Worm (Caenorhabditis elegans): ENCODE results near the gene str-187.
"Not testable (repeated sequence)": the region's sequence is repeated elsewhere in the genome, so short reads cannot be mapped to it uniquely, and the experiment has no call there.

The str-187 gene

ce11 chrIV:17294489-17294888 lies 29.1 kb downstream of the str-187 start, which contains the start of gene T28F3.5:
Gene T28F3.5 (plus strand): TSS chrIV:17294789.
- TF ChIP-seq elt-1 (tag; optimal IDR thresholded peaks at IDR 0.05; ENCODE audit: borderline replicate concordance, insufficient read depth) (no peak), nhr-28 (tag; optimal IDR thresholded peaks at IDR 0.05) (no peak), ces-1 (GFP tag; optimal IDR thresholded peaks at IDR 0.05) (no peak), snpc-4 (tag; optimal IDR thresholded peaks at IDR 0.05) (no peak), ham-2 (GFP tag; optimal IDR thresholded peaks at IDR 0.05) (no peak), nhr-76 (tag; optimal IDR thresholded peaks at IDR 0.05) (no peak), mep-1 (tag; optimal IDR thresholded peaks at IDR 0.05) (no peak), nhr-12 (tag; optimal IDR thresholded peaks at IDR 0.05) (no peak), sptf-1 (tag; optimal IDR thresholded peaks at IDR 0.05) (no peak)

ce11 chrIV:17301933-17302332 lies 36.6 kb downstream of the str-187 start, which contains the start of gene ifta-2:
Gene ifta-2 (minus strand): TSS chrIV:17302033.
- TF ChIP-seq ham-2 (GFP tag; optimal IDR thresholded peaks at IDR 0.05): no peak
- TF ChIP-seq unc-62 (GFP tag; optimal IDR thresholded peaks at IDR 0.05): no peak
- no peak for TF ChIP-seq blmp-1 (tag; optimal IDR thresholded peaks at IDR 0.05)
- TF ChIP-seq sem-2 (GFP tag; optimal IDR thresholded peaks at IDR 0.05): no peak
- no peak for TF ChIP-seq drap-1 (GFP tag; optimal IDR thresholded peaks at IDR 0.05)
- no peak for TF ChIP-seq lin-32 (GFP tag; optimal IDR thresholded peaks at IDR 0.05)
- no peak for TF ChIP-seq pha-4 (tag; optimal IDR thresholded peaks at IDR 0.05)
- no peak for TF ChIP-seq nhr-76 (tag; optimal IDR thresholded peaks at IDR 0.05)
- TF ChIP-seq nhr-237 (tag; optimal IDR thresholded peaks at IDR 0.05): no peak
- no peak for TF ChIP-seq hlh-1 (tag; optimal IDR thresholded peaks at IDR 0.05)
- TF ChIP-seq unc-39 (tag; optimal IDR thresholded peaks at IDR 0.05): no peak
- TF ChIP-seq cnd-1 (tag; optimal IDR thresholded peaks at IDR 0.05): no peak
- TF ChIP-seq ceh-83 (GFP tag; optimal IDR thresholded peaks at IDR 0.05): no peak
- TF ChIP-seq zip-8 (tag; optimal IDR thresholded peaks at IDR 0.05): no peak
- TF ChIP-seq elt-3 (tag; optimal IDR thresholded peaks at IDR 0.05): no peak
- TF ChIP-seq nhr-28 (tag; optimal IDR thresholded peaks at IDR 0.05): no peak

ce11 chrIV:17307223-17307622 lies 41.8 kb downstream of the str-187 start, which contains the start of gene T28F3.8:
Gene T28F3.8 (minus strand): TSS chrIV:17307323.
- not testable (repeated sequence) for TF ChIP-seq unc-39, mep-1, blmp-1 (tag; optimal IDR thresholded peaks at IDR 0.05)

DNA sequence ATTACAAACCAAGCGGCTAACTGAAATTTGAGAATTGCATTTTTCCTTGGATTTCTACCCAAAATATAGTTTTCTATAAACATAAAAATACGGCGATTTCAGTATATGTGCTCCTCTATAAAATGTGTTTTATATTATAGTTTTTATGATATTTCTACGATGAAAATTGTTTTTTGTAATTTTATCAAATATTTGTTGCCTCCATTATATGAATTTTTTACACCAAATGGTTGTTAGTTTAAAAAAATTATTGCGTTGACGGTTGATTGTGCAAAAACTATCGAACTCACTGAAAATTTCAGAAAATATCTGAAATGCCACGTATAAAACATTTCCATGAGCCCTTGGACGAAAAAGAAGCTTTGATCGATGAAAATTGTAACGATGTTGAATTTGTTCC lies 42.8 kb downstream of the str-187 start, which contains the start of gene T28F3.9:
T28F3.9 (plus strand) TSS at position 301 of the 400 bp plus-strand sequence.
- TF ChIP-seq ceh-39 (tag; optimal IDR thresholded peaks at IDR 0.05) (no peak), ceh-43 (GFP tag; optimal IDR thresholded peaks at IDR 0.05) (no peak), mls-2 (tag; optimal IDR thresholded peaks at IDR 0.05) (no peak), mab-5 (tag; optimal IDR thresholded peaks at IDR 0.05) (no peak)

- TF ChIP-seq elt-1 (tag; optimal IDR thresholded peaks at IDR 0.05; ENCODE audit: borderline replicate concordance, insufficient read depth): no peak
- TF ChIP-seq sem-2 (GFP tag; optimal IDR thresholded peaks at IDR 0.05): no peak
- TF ChIP-seq lsy-2 (tag; optimal IDR thresholded peaks at IDR 0.05): no peak
- no peak for TF ChIP-seq ceh-83 (GFP tag; optimal IDR thresholded peaks at IDR 0.05)
- no peak for TF ChIP-seq hlh-1 (tag; optimal IDR thresholded peaks at IDR 0.05)
- TF ChIP-seq ces-1 (GFP tag; optimal IDR thresholded peaks at IDR 0.05): no peak
- no peak for TF ChIP-seq mab-5 (tag; optimal IDR thresholded peaks at IDR 0.05)
- no peak for TF ChIP-seq elt-3 (tag; optimal IDR thresholded peaks at IDR 0.05)
- TF ChIP-seq nhr-237 (tag; optimal IDR thresholded peaks at IDR 0.05): no peak
- no peak for TF ChIP-seq unc-39 (tag; optimal IDR thresholded peaks at IDR 0.05)
- no peak for TF ChIP-seq ceh-43 (GFP tag; optimal IDR thresholded peaks at IDR 0.05)
- no peak for TF ChIP-seq unc-120 (tag; optimal IDR thresholded peaks at IDR 0.05; ENCODE audit: poor library complexity, severe bottlenecking)
- no peak for TF ChIP-seq nhr-12 (tag; optimal IDR thresholded peaks at IDR 0.05)
- no peak for TF ChIP-seq cnd-1 (tag; optimal IDR thresholded peaks at IDR 0.05)
- no peak for TF ChIP-seq zip-8 (tag; optimal IDR thresholded peaks at IDR 0.05)
- no peak for TF ChIP-seq ham-2 (GFP tag; optimal IDR thresholded peaks at IDR 0.05)
Measured at ce11 chrIV:17311842-17312241, 46.5 kb downstream of the str-187 start, which contains the start of gene snf-9. Gene snf-9 (plus strand): TSS chrIV:17312142.

DNA sequence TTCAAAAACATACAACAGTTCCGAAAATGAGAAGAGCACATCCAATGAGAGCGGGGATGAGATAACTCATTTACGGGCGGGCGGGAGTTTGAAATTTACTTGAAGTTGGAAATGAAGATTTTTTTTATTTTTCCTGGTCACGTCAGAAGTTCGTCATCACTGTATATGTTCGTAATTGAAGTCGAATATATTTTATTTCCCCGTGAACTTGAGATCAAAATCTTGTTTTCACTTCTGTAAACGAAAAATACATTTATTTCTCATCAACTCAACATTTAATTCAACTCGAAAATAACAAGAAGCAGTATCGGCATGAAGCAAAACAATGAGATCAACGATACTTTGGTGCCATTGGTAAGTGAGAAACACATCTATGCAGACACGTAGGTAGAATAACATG lies 51.0 kb downstream of the str-187 start, which contains the start of gene C49C3.20:
C49C3.20 (minus strand) TSS at position 101 of the 400 bp plus-strand sequence.
- TF ChIP-seq nhr-28 (tag; optimal IDR thresholded peaks at IDR 0.05) (no peak), drap-1 (GFP tag; optimal IDR thresholded peaks at IDR 0.05) (no peak), nhr-76 (tag; optimal IDR thresholded peaks at IDR 0.05) (no peak)

Data from whole organism, mixed stage, embryonic.